Fruit fly (Drosophila melanogaster) whole organism, wandering third instar larva: Measurements from ENCODE around the gene CG43407.

Source experiments
- Dfd ChIP-seq: fragments of >200 bp; optimal IDR thresholded peaks from 2 replicates; lab custom pipeline; 2017; ENCODE audit warnings: missing biosample characterization, missing genetic modification characterization
- Hnf4 ChIP-seq: fragments of 200-800 bp; sonication (Bioruptor generic); optimal IDR thresholded peaks from 2 replicates; lab custom pipeline; 2016; ENCODE audit warnings: missing biosample characterization, mild to moderate bottlenecking, missing genetic modification characterization
- Hr78 ChIP-seq: fragments of >200 bp; optimal IDR thresholded peaks from 2 replicates; lab custom pipeline; 2017; ENCODE audit warnings: missing biosample characterization, missing genetic modification characterization
- dl ChIP-seq, 2 experiments: fragments of 175-275, 200-275 bp in 1 of 2; fragments of 200-275 bp in 1 of 2; sonication (Bioruptor generic); optimal IDR thresholded peaks; lab custom pipeline; 2018; ENCODE audit warnings: mild to moderate bottlenecking in 2 of 2, missing biosample characterization in 2 of 2, missing genetic modification characterization in 2 of 2, moderate library complexity in 2 of 2; ENCODE audit not compliant: partially characterized antibody in 2 of 2, insufficient read depth in 1 of 2
- foxo ChIP-seq, 2 experiments: fragments of 200-800 bp; sonication (Bioruptor generic); optimal IDR thresholded peaks; 2 replicates in 1 of 2; 3 replicates in 1 of 2; lab custom pipeline; 2016 to 2017; ENCODE audit warnings: missing biosample characterization in 2 of 2, missing genetic modification characterization in 2 of 2
- pan ChIP-seq: fragments of >200 bp; optimal IDR thresholded peaks from 2 replicates; lab custom pipeline; 2017
- sage ChIP-seq: fragments of 200-800 bp; sonication (Bioruptor generic); optimal IDR thresholded peaks from 2 replicates; lab custom pipeline; 2016; ENCODE audit warnings: missing biosample characterization, mild to moderate bottlenecking, missing genetic modification characterization
- tai ChIP-seq: sonication (Bioruptor generic); optimal IDR thresholded peaks from 2 replicates; lab custom pipeline; 2016; ENCODE audit warnings: missing biosample characterization, missing genetic modification characterization

- no peak for TF ChIP-seq dl (GFP tag; optimal IDR thresholded peaks at IDR 0.05; lab: Kevin White, UChicago; ENCODE audit: insufficient read depth in 1 of 2, partially characterized antibody in 2 of 2)
- peak in 1 of 2 experiments; percentile 40 for TF ChIP-seq foxo (GFP tag; optimal IDR thresholded peaks at IDR 0.05; lab: Kevin White, UChicago)
- no peak for TF ChIP-seq tai (GFP tag; lab: Kevin White, UChicago)
- TF ChIP-seq Dfd (GFP tag; lab: Kevin White, UChicago): peak; percentile 95
- TF ChIP-seq pan (lab: Kevin White, UChicago): no peak
- TF ChIP-seq Hnf4 (GFP tag; lab: Kevin White, UChicago): no peak
- no peak for TF ChIP-seq sage (GFP tag; lab: Kevin White, UChicago)
- TF ChIP-seq Hr78 (GFP tag; lab: Kevin White, UChicago): no peak
Measured at dm6 chr3L:19056857-19057324, 3.7 kb upstream of the CG43407 start.
